Fruit fly (Drosophila melanogaster) whole organism, adult: ENCODE measurements around the gene CG14506.

Source experiments
- CG11617 ChIP-seq: fragments of 200-800 bp; sonication (Bioruptor generic); optimal IDR thresholded peaks from 2 replicates; lab custom pipeline; 2017; ENCODE audit warnings: mild to moderate bottlenecking, missing biosample characterization, missing genetic modification reagents, missing genetic modification characterization
- CG12768 ChIP-seq: fragments of 200-800 bp; sonication (Bioruptor generic); optimal IDR thresholded peaks from 2 replicates; lab custom pipeline; 2017; ENCODE audit warnings: missing biosample characterization, missing genetic modification characterization, mild to moderate bottlenecking, moderate library complexity, missing genetic modification reagents
- CG14711 ChIP-seq: fragments of 200-800 bp; sonication (Bioruptor generic); optimal IDR thresholded peaks from 2 replicates; lab custom pipeline; 2018; ENCODE audit warnings: missing biosample characterization, mild to moderate bottlenecking, missing genetic modification characterization, moderate library complexity
- CG1620 ChIP-seq: fragments of 200-800 bp; sonication (Bioruptor generic); optimal IDR thresholded peaks from 2 replicates; lab custom pipeline; 2016; ENCODE audit warnings: missing biosample characterization, missing genetic modification characterization
- CG33017 ChIP-seq: fragments of 200-800 bp; sonication (Bioruptor generic); optimal IDR thresholded peaks from 2 replicates; lab custom pipeline; 2018; ENCODE audit warnings: missing biosample characterization, mild to moderate bottlenecking, missing genetic modification characterization, moderate library complexity
- CG5204 ChIP-seq: fragments of 200-800 bp; sonication (Bioruptor generic); optimal IDR thresholded peaks from 2 replicates; lab custom pipeline; 2016; ENCODE audit warnings: missing biosample characterization, missing genetic modification characterization
- CG7045 ChIP-seq: fragments of 200-800 bp; sonication (Bioruptor generic); optimal IDR thresholded peaks from 2 replicates; lab custom pipeline; 2017; ENCODE audit warnings: missing biosample characterization, mild to moderate bottlenecking, missing genetic modification characterization
- CG7101 ChIP-seq: fragments of 200-800 bp; sonication (Bioruptor generic); optimal IDR thresholded peaks from 2 replicates; lab custom pipeline; 2018; ENCODE audit warnings: missing biosample characterization, mild to moderate bottlenecking, missing genetic modification characterization, moderate library complexity
- Clk ChIP-seq: fragments of 200-800 bp; sonication (Bioruptor generic); optimal IDR thresholded peaks from 2 replicates; lab custom pipeline; 2017; ENCODE audit warnings: missing biosample characterization, missing genetic modification characterization
- Crg-1 ChIP-seq: fragments of 200-800 bp; sonication (Bioruptor generic); optimal IDR thresholded peaks from 2 replicates; lab custom pipeline; 2016; ENCODE audit warnings: missing biosample characterization, missing genetic modification characterization
- Hr96 ChIP-seq: fragments of 200-800 bp; sonication (Bioruptor generic); optimal IDR thresholded peaks from 2 replicates; lab custom pipeline; 2016; ENCODE audit warnings: missing biosample characterization, missing genetic modification characterization
- Mnt ChIP-seq: fragments of 200-800 bp; sonication (Bioruptor generic); optimal IDR thresholded peaks from 2 replicates; lab custom pipeline; 2016; ENCODE audit warnings: missing biosample characterization, mild to moderate bottlenecking, missing genetic modification characterization
- bab1 ChIP-seq: fragments of 200-800 bp; sonication (Bioruptor generic); optimal IDR thresholded peaks from 3 replicates; lab custom pipeline; 2019; ENCODE audit warnings: missing biosample characterization, mild to moderate bottlenecking, missing genetic modification characterization, moderate library complexity
- cic ChIP-seq: fragments of 200-800 bp; sonication (Bioruptor generic); optimal IDR thresholded peaks from 2 replicates; lab custom pipeline; 2017; ENCODE audit warnings: missing biosample characterization, mild to moderate bottlenecking, missing genetic modification characterization, moderate library complexity
- cnc ChIP-seq, 2 experiments: fragments of >200 bp; optimal IDR thresholded peaks; 2 replicates each; lab custom pipeline; 2017
- kay ChIP-seq: fragments of 200-800 bp; sonication (Bioruptor generic); peaks from one replicate; lab custom pipeline; 2016; ENCODE audit warnings: missing biosample characterization, missing genetic modification characterization, borderline replicate concordance
- ovo ChIP-seq: fragments of 200-800 bp; sonication (Bioruptor generic); optimal IDR thresholded peaks from 2 replicates; lab custom pipeline; 2016; ENCODE audit warnings: missing biosample characterization, missing genetic modification characterization
- pad ChIP-seq: fragments of 200-800 bp; sonication (Bioruptor generic); optimal IDR thresholded peaks from 3 replicates; lab custom pipeline; 2017; ENCODE audit warnings: missing biosample characterization, missing genetic modification characterization, mild to moderate bottlenecking, moderate library complexity, missing genetic modification reagents
- tj ChIP-seq: fragments of 200-800 bp; sonication (Bioruptor generic); optimal IDR thresholded peaks from 3 replicates; lab custom pipeline; 2017; ENCODE audit warnings: missing biosample characterization, mild to moderate bottlenecking, missing genetic modification characterization, moderate library complexity
- toe ChIP-seq: fragments of 200-800 bp; sonication (Bioruptor generic); optimal IDR thresholded peaks from 2 replicates; lab custom pipeline; 2016; ENCODE audit warnings: missing biosample characterization, missing genetic modification characterization

CG14506 gene

dm6 chr3R:29282939-29283616 lies 13.9 kb downstream of the CG14506 start:
- peak; percentile 44 for TF ChIP-seq tj (GFP tag; lab: Kevin White, UChicago)
- TF ChIP-seq Hr96, result no peak
- TF ChIP-seq Crg-1, result no peak

DNA sequence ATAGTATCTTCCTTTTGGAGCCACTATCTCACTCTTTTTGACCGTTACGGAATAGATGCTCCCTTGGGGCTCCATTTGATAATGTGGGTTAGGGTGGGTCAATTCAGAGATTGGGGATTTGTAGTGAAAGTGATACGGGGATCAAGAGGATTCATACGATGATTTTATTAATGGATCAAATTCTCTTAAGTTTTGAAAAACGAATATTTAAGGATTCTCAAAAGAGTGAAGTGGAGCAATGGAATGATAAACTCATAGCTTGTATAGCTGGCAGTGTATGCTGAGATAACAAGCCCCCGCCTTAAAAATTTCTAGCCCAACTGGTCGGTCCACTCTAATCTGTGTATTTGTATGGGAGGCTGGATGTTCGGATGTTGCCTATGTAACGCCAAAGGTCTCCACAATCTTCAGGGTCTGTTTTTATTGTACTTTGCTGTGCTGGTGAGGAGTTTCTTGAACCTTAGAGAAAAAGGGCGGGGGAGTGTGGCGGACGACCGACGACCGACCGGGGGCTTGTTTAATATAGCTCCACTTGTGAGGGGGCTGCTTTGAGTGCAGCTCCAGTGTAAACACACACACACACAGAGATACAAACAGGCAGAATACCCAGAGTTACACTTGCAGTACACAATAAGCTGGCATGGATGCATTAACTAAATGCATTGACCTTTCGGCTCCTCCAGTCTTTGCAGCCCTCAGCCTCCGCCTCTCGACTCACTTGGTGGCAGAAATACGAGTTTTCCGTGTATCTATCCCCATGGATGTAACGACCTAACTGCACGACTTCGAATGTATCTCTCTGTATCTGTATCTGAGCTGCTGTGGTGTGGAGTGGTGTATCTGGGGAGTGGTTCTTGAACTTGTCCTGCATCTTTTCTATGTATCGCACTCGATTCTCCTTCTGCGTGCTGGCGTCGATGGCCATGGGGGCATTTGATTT lies 16.1 kb downstream of the CG14506 start:
- TF ChIP-seq toe (no peak), Crg-1 (no peak), cic (no peak), Mnt (GFP tag; lab: Kevin White, UChicago) (no peak), kay (GFP tag; lab: Kevin White, UChicago) (no peak), CG14711 (no peak), Hr96 (no peak), CG12768 (no peak), CG5204 (GFP tag; lab: Kevin White, UChicago) (no peak), CG11617 (GFP tag; lab: Kevin White, UChicago) (no peak), ovo (GFP tag; lab: Kevin White, UChicago) (no peak), Clk (GFP tag; lab: Kevin White, UChicago) (no peak), CG1620 (GFP tag; lab: Kevin White, UChicago) (no peak), CG7101 (tag; lab: Kevin White, UChicago) (no peak), CG7045 (no peak)

DNA sequence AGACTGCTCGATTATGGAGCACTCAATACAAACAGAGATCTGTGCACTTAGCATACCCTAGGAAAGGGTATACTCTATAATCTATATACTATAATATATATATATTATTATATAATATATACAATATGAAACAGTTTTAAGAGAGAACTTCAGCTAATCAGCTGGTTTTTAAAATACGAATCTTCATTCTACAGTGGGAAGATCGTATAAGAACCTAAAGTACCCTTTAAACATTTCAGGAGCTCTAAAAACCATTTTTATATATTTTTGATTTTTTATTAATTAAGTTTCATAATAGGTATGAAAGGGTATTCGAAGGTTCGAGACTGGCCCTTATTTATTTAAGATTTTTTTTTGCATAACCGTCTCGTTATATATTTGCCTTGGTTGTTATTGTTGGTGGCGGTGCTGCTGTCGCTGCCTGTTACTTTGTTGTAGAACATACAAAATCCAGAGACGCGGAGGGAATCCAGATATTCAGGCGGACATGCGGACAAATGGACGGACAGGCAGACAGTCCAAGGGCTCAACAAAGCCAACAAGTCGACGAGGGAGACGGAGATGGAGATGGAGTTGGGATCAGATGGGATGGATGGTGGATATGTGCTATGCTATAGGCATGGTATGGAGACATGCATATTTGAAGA lies 17.3 kb downstream of the CG14506 start:
- TF ChIP-seq ovo (GFP tag; lab: Kevin White, UChicago) (no peak), CG12768 (no peak), bab1 (GFP tag; lab: Kevin White, UChicago) (no peak), CG14711 (no peak), CG7101 (tag; lab: Kevin White, UChicago) (no peak), CG7045 (no peak), CG1620 (GFP tag; lab: Kevin White, UChicago) (no peak), pad (no peak), kay (GFP tag; lab: Kevin White, UChicago) (no peak), CG33017 (tag; lab: Kevin White, UChicago) (no peak), toe (no peak), cic (no peak), cnc (optimal IDR thresholded peaks at IDR 0.05; lab: Kevin White, UChicago) (no peak), Clk (GFP tag; lab: Kevin White, UChicago) (no peak), Crg-1 (no peak), CG11617 (GFP tag; lab: Kevin White, UChicago) (no peak)

- TF ChIP-seq CG11617 (GFP tag; lab: Kevin White, UChicago) (no peak), CG33017 (tag; lab: Kevin White, UChicago) (no peak), Clk (GFP tag; lab: Kevin White, UChicago) (no peak)
Measured at dm6 chr3R:29277748-29278147, 19.2 kb downstream of the CG14506 start.

DNA sequence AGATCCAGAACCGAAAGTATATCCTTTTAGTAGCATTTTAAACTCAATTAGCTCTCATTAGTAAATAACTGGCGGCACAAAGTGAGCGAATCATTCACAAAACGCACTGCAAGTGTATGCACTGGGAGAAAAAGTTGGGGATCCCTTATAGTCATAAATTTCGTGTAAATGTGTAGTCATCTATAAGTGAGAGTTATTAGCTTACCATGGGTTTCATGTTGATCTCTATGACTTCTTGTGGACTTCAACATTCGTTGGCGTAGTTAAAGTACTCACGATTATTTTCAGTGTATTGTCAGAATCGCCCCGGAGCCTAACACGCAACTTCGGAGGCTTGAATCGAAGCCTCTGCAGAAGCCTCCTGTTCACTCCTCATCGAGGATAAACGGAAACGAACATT lies 20.0 kb downstream of the CG14506 start:
- TF ChIP-seq ovo (GFP tag; lab: Kevin White, UChicago), result no peak
- TF ChIP-seq Clk (GFP tag; lab: Kevin White, UChicago), result no peak
- no peak for TF ChIP-seq kay (GFP tag; lab: Kevin White, UChicago)
- TF ChIP-seq pad, result no peak
- TF ChIP-seq CG33017 (tag; lab: Kevin White, UChicago), result no peak

- TF ChIP-seq ovo (GFP tag; lab: Kevin White, UChicago), result no peak
- TF ChIP-seq cnc (optimal IDR thresholded peaks at IDR 0.05; lab: Kevin White, UChicago), result no peak
- no peak for TF ChIP-seq Clk (GFP tag; lab: Kevin White, UChicago)
- no peak for TF ChIP-seq CG12768
- no peak for TF ChIP-seq bab1 (GFP tag; lab: Kevin White, UChicago)
- TF ChIP-seq toe, result no peak
- no peak for TF ChIP-seq Crg-1
- TF ChIP-seq CG7101 (tag; lab: Kevin White, UChicago), result no peak
- TF ChIP-seq Hr96, result no peak
- no peak for TF ChIP-seq cic
- TF ChIP-seq CG5204 (GFP tag; lab: Kevin White, UChicago), result no peak
- no peak for TF ChIP-seq CG11617 (GFP tag; lab: Kevin White, UChicago)
- no peak for TF ChIP-seq Mnt (GFP tag; lab: Kevin White, UChicago)
- TF ChIP-seq kay (GFP tag; lab: Kevin White, UChicago), result no peak
- no peak for TF ChIP-seq CG1620 (GFP tag; lab: Kevin White, UChicago)
- TF ChIP-seq CG33017 (tag; lab: Kevin White, UChicago), result no peak
- no peak for TF ChIP-seq pad
Measured at dm6 chr3R:29274590-29274989, 22.4 kb downstream of the CG14506 start.
